Fruit fly (Drosophila melanogaster) whole organism, pupa: Measurements from ENCODE around the gene EMC5.

Experiments used
- CG10348 ChIP-seq: fragments of 200-800 bp; sonication (Bioruptor generic); IDR thresholded peaks from 2 replicates; pipeline ENCODE4 v1.3.6; 2022; ENCODE audit warnings: missing biosample characterization, missing genetic modification characterization
- CG12605 ChIP-seq: fragments of 200-800 bp; sonication (Bioruptor generic); IDR thresholded peaks from 2 replicates; pipeline ENCODE4 v1.3.6; 2022; ENCODE audit warnings: missing biosample characterization, missing genetic modification characterization
- CG13204 ChIP-seq: fragments of 200-800 bp; sonication (Bioruptor generic); optimal IDR thresholded peaks from 2 replicates; lab custom pipeline; 2018; ENCODE audit warnings: missing biosample characterization, mild to moderate bottlenecking, missing genetic modification characterization, moderate library complexity
- CG14655 ChIP-seq: fragments of 200-800 bp; sonication (Bioruptor generic); optimal IDR thresholded peaks from 3 replicates; lab custom pipeline; 2017; ENCODE audit warnings: mild to moderate bottlenecking, missing biosample characterization, missing genetic modification reagents, missing genetic modification characterization
- CG15710 ChIP-seq: fragments of 200-800 bp; sonication (Bioruptor generic); optimal IDR thresholded peaks from 2 replicates; lab custom pipeline; 2018; ENCODE audit warnings: missing biosample characterization, mild to moderate bottlenecking, missing genetic modification characterization, moderate library complexity
- CG17806 ChIP-seq: fragments of 200-800 bp; sonication (Bioruptor generic); optimal IDR thresholded peaks from 2 replicates; lab custom pipeline; 2018; ENCODE audit warnings: missing biosample characterization, mild to moderate bottlenecking, missing genetic modification characterization, moderate library complexity
- CG32121 ChIP-seq: fragments of 200-800 bp; sonication (Bioruptor generic); IDR thresholded peaks from 2 replicates; pipeline ENCODE4 v1.3.6; 2022; ENCODE audit warnings: missing biosample characterization, missing genetic modification characterization
- CG34367 ChIP-seq: fragments of 200-800 bp; sonication (Bioruptor generic); optimal IDR thresholded peaks from 2 replicates; lab custom pipeline; 2018; ENCODE audit warnings: missing biosample characterization, mild to moderate bottlenecking, missing genetic modification characterization
- CG4496 ChIP-seq: fragments of 200-800 bp; sonication (Bioruptor generic); IDR thresholded peaks from 3 replicates; pipeline ENCODE4 v1.3.6; 2022; ENCODE audit warnings: missing biosample characterization, missing genetic modification characterization
- CG8159 ChIP-seq: fragments of 200-800 bp; sonication (Bioruptor generic); optimal IDR thresholded peaks from 3 replicates; lab custom pipeline; 2018; ENCODE audit warnings: missing biosample characterization, mild to moderate bottlenecking, missing genetic modification characterization, moderate library complexity
- CG8301 ChIP-seq: fragments of 200-800 bp; sonication (Bioruptor generic); optimal IDR thresholded peaks from 2 replicates; lab custom pipeline; 2018; ENCODE audit warnings: missing biosample characterization, mild to moderate bottlenecking, missing genetic modification characterization
- CG9948 ChIP-seq: fragments of 200-800 bp; sonication (Bioruptor generic); optimal IDR thresholded peaks from 2 replicates; lab custom pipeline; 2018; ENCODE audit warnings: missing biosample characterization, mild to moderate bottlenecking, missing genetic modification characterization, moderate library complexity
- D1 ChIP-seq: fragments of 200-800 bp; sonication (Bioruptor generic); optimal IDR thresholded peaks from 2 replicates; lab custom pipeline; 2018; ENCODE audit warnings: missing biosample characterization, mild to moderate bottlenecking, missing genetic modification characterization, moderate library complexity
- EcR ChIP-seq: fragments of 200-800 bp; sonication (Bioruptor generic); optimal IDR thresholded peaks from 3 replicates; lab custom pipeline; 2019; ENCODE audit warnings: missing biosample characterization, missing genetic modification characterization, mild to moderate bottlenecking, moderate library complexity, missing genetic modification reagents
- Ets98B ChIP-seq: fragments of 200-800 bp; sonication (Bioruptor generic); IDR thresholded peaks from 2 replicates; pipeline ENCODE4 v1.3.6; 2022; ENCODE audit warnings: missing biosample characterization, missing genetic modification characterization
- Pif1A ChIP-seq: fragments of 200-800 bp; sonication (Bioruptor generic); optimal IDR thresholded peaks from 3 replicates; lab custom pipeline; 2016; ENCODE audit warnings: missing biosample characterization, missing genetic modification characterization
- Pif1B ChIP-seq: fragments of 200-800 bp; sonication (Bioruptor generic); optimal IDR thresholded peaks from 3 replicates; lab custom pipeline; 2016; ENCODE audit warnings: missing biosample characterization, missing genetic modification characterization
- Snoo ChIP-seq: fragments of 200-800 bp; sonication (Bioruptor generic); optimal IDR thresholded peaks from 3 replicates; lab custom pipeline; 2017; ENCODE audit warnings: missing biosample characterization, mild to moderate bottlenecking, missing genetic modification characterization, inconsistent platforms
- fd96Ca ChIP-seq: fragments of 200-800 bp; sonication (Bioruptor generic); IDR thresholded peaks from 3 replicates; pipeline ENCODE4 v1.3.6; 2022; ENCODE audit warnings: missing biosample characterization, missing genetic modification characterization
- gl ChIP-seq: fragments of 200-800 bp; sonication (Bioruptor generic); optimal IDR thresholded peaks from 2 replicates; lab custom pipeline; 2018; ENCODE audit warnings: missing biosample characterization, mild to moderate bottlenecking, missing genetic modification characterization
- rn ChIP-seq: fragments of 200-800 bp; sonication (Bioruptor generic); IDR thresholded peaks from 2 replicates; pipeline ENCODE4 v1.3.6; 2022; ENCODE audit warnings: missing biosample characterization, missing genetic modification characterization

EMC5 gene

DNA sequence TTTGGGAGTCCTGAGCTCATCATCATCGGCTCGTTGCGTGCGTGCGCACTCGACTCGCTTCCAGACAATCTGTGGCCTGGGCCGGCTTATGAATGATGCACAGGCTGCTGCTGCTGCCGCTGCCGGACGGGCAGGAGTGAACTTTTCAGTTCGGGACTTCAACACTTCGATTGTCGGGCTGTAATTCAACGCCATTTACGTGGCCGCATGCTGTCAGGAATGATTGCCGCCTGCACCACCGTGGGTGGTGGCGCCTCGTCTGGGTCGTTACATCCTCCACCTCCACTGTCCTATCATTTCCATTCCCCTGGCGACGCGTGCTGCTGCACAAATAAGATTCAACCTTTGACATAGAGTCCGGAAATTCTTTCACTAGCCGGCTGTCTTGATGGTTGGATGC, 22.5 kb downstream of the EMC5 start:
- no peak for TF ChIP-seq gl (tag; lab: Kevin White, UChicago)
- no peak for TF ChIP-seq CG10348 (GFP tag; lab: Robert Waterston, UW)
- no peak for TF ChIP-seq Ets98B (GFP tag; lab: Robert Waterston, UW)
- no peak for TF ChIP-seq Pif1B (GFP tag; lab: Kevin White, UChicago)
- TF ChIP-seq fd96Ca (GFP tag; lab: Robert Waterston, UW): no peak
- TF ChIP-seq CG4496: no peak
- no peak for TF ChIP-seq CG13204 (GFP tag; lab: Kevin White, UChicago)
- no peak for TF ChIP-seq CG8301 (tag; lab: Kevin White, UChicago)
- TF ChIP-seq CG8159 (tag; lab: Kevin White, UChicago): no peak
- no peak for TF ChIP-seq D1 (tag; lab: Kevin White, UChicago)
- TF ChIP-seq CG9948: no peak
- TF ChIP-seq CG17806 (tag; lab: Kevin White, UChicago): no peak
- TF ChIP-seq CG32121 (GFP tag; lab: Robert Waterston, UW): no peak
- TF ChIP-seq Pif1A (GFP tag; lab: Kevin White, UChicago): no peak

DNA sequence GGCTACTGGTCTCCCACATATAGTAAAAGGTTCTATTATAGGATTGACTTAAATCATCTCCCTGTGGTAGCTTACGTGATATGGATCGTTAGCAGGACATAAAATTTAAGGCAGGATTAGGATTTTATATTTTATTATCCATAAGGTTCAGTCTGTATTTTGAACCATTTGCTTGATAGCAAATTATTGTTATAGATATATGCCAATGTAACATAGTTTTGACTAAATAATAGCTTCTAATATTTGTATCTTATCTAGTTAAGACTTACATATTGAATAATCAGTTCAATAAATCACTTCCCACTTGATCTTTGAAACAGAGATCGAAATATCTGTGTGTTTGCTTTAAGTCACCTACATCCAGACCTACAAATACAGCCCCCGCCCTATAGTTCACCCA, 23.1 kb downstream of the EMC5 start, which contains the start of gene robl37BC:
Gene robl37BC, plus strand, starts transcription at position 301 of the 400 bp plus-strand sequence.
- TF ChIP-seq CG13204 (GFP tag; lab: Kevin White, UChicago): no peak
- TF ChIP-seq EcR (GFP tag; lab: Kevin White, UChicago): no peak

dm6 chr2L:19011895-19012645, 24.6 kb downstream of the EMC5 start:
- TF ChIP-seq CG4496 (peak; percentile 67; the same call in 2 of the 3 replicates), fd96Ca (GFP tag; lab: Robert Waterston, UW) (peak; percentile 81), Pif1B (GFP tag; lab: Kevin White, UChicago) (peak; percentile 42), rn (0 out of 2 replicates have a peak, but pooled peaks have one; percentile 34), CG8159 (tag; lab: Kevin White, UChicago) (peak; percentile 80), CG8301 (tag; lab: Kevin White, UChicago) (peak; percentile 61), CG10348 (GFP tag; lab: Robert Waterston, UW) (peak; percentile 32; the same call in 1 of the 2 replicates), CG14655 (peak; percentile 69), gl (tag; lab: Kevin White, UChicago) (peak; percentile 46), CG17806 (tag; lab: Kevin White, UChicago) (peak; percentile 74), CG9948 (peak; percentile 66), CG34367 (tag; lab: Kevin White, UChicago) (peak; percentile 75), Snoo (tag; lab: Kevin White, UChicago) (peak; percentile 48), D1 (tag; lab: Kevin White, UChicago) (no peak), CG15710 (tag; lab: Kevin White, UChicago) (peak; percentile 76), Ets98B (GFP tag; lab: Robert Waterston, UW) (peak; percentile 62; the same call in 1 of the 2 replicates), CG13204 (GFP tag; lab: Kevin White, UChicago) (peak; percentile 61), CG32121 (GFP tag; lab: Robert Waterston, UW) (peak; percentile 76), CG12605 (GFP tag; lab: Robert Waterston, UW) (peak; percentile 54; the same call in 1 of the 2 replicates), Pif1A (GFP tag; lab: Kevin White, UChicago) (peak; percentile 76), EcR (GFP tag; lab: Kevin White, UChicago) (no peak)

DNA sequence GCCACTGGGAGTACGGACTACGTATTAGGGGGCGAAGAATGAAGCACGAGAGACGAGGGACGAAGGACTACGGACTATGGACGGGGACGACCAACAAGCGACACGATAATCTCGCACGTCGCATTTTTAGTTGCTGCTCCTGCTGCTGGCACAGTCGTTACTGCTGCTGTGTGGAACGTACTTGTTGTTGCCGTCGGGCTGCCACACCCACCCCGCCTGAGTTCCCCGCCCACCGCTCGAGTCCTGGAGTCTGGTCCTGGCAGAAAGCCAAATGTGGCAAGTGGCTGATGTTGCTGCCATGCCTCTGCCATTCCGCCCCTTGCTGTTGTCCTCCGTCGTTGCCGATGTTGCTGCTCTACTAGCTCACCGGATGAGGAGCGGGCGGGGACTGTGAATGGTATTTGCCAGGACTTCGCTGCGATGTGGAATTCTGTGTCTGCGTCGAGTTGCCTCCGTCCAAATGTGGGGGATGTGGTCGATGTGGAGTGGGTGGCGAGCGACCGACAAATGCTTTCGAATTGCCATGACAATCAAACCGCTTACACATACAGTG, 25.3 kb downstream of the EMC5 start:
- TF ChIP-seq Ets98B (GFP tag; lab: Robert Waterston, UW): no peak
- peak; percentile 64 for TF ChIP-seq CG13204 (GFP tag; lab: Kevin White, UChicago)

dm6 chr2L:19014032-19014880, 26.7 kb downstream of the EMC5 start:
- TF ChIP-seq Snoo (tag; lab: Kevin White, UChicago): peak; percentile 24
- peak; percentile 76 for TF ChIP-seq CG8159 (tag; lab: Kevin White, UChicago)
- peak; percentile 40; the same call in 1 of the 3 replicates for TF ChIP-seq CG4496
- TF ChIP-seq CG8301 (tag; lab: Kevin White, UChicago): peak; percentile 35
- no peak for TF ChIP-seq CG13204 (GFP tag; lab: Kevin White, UChicago)
- no peak for TF ChIP-seq CG32121 (GFP tag; lab: Robert Waterston, UW)
- TF ChIP-seq Pif1B (GFP tag; lab: Kevin White, UChicago): peak; percentile 4
- peak; percentile 58 for TF ChIP-seq CG14655
- TF ChIP-seq CG10348 (GFP tag; lab: Robert Waterston, UW): no peak
- TF ChIP-seq CG9948: peak; percentile 55
- TF ChIP-seq CG17806 (tag; lab: Kevin White, UChicago): peak; percentile 57
- TF ChIP-seq Pif1A (GFP tag; lab: Kevin White, UChicago): peak; percentile 10
- peak; percentile 67 for TF ChIP-seq CG15710 (tag; lab: Kevin White, UChicago)
- TF ChIP-seq gl (tag; lab: Kevin White, UChicago): no peak
- TF ChIP-seq CG34367 (tag; lab: Kevin White, UChicago): peak; percentile 39
- no peak for TF ChIP-seq EcR (GFP tag; lab: Kevin White, UChicago)
